Fruit fly (Drosophila melanogaster): ENCODE data around the gene CG14073.

dm6 chr3L:18861893-18862292, 41.4 kb upstream of the CG14073 start:
- TF ChIP-seq EcR (GFP tag; optimal IDR thresholded peaks at IDR 0.05) (no peak), pan (optimal IDR thresholded peaks at IDR 0.05) (no peak), Dll (optimal IDR thresholded peaks at IDR 0.05) (no peak), CG8478 (optimal IDR thresholded peaks at IDR 0.05) (no peak)

Measured in whole organism.